Worm (Caenorhabditis elegans) whole organism, L3 larva: ENCODE results near the gene C47E8.3.

ENCODE experiments used
- R02D3.7 ChIP-seq: fragments of 150-350 bp; optimal IDR thresholded peaks from 2 replicates; lab custom pipeline; 2014; ENCODE audit warnings: missing biosample characterization, missing genetic modification characterization
- ZK546.5 ChIP-seq: sonication (generic microtip); optimal IDR thresholded peaks from 2 replicates; lab custom pipeline; 2017; ENCODE audit warnings: missing biosample characterization, missing genetic modification characterization
- ama-1 ChIP-seq: fragments of 150-350 bp; optimal IDR thresholded peaks from 2 replicates; lab custom pipeline; 2018
- ceh-16 ChIP-seq: sonication (generic microtip); optimal IDR thresholded peaks from 2 replicates; lab custom pipeline; 2017; ENCODE audit warnings: missing biosample characterization, missing genetic modification characterization
- ceh-28 ChIP-seq: fragments of 150-350 bp; optimal IDR thresholded peaks from 2 replicates; lab custom pipeline; 2014; ENCODE audit warnings: missing biosample characterization, missing genetic modification reagents, missing genetic modification characterization
- ceh-82 ChIP-seq: fragments of 150-350 bp; optimal IDR thresholded peaks from 2 replicates; lab custom pipeline; 2014; ENCODE audit warnings: missing biosample characterization, missing genetic modification characterization
- ceh-9 ChIP-seq: sonication (generic microtip); optimal IDR thresholded peaks from 2 replicates; lab custom pipeline; 2018; ENCODE audit warnings: missing biosample characterization, missing genetic modification characterization
- daf-12 ChIP-seq: fragments of 150-350 bp; optimal IDR thresholded peaks from 2 replicates; lab custom pipeline; 2014; ENCODE audit warnings: missing biosample characterization, missing genetic modification reagents, missing genetic modification characterization
- egl-27 ChIP-seq: sonication (generic microtip); optimal IDR thresholded peaks from 4 replicates; lab custom pipeline; 2017; ENCODE audit warnings: missing biosample characterization, missing genetic modification reagents, missing genetic modification characterization
- egl-5 ChIP-seq: fragments of 150-350 bp; optimal IDR thresholded peaks from 2 replicates; lab custom pipeline; 2017; ENCODE audit warnings: missing biosample characterization, missing genetic modification reagents, missing genetic modification characterization, inconsistent platforms
- elt-1 ChIP-seq: fragments of 150-350 bp; optimal IDR thresholded peaks from 2 replicates; lab custom pipeline; 2014; ENCODE audit warnings: missing biosample characterization, missing genetic modification characterization
- elt-2 ChIP-seq: sonication (generic microtip); optimal IDR thresholded peaks from 2 replicates; lab custom pipeline; 2016; ENCODE audit warnings: missing genetic modification reagents, mild to moderate bottlenecking, missing genetic modification characterization, missing compliant biosample characterization
- elt-3 ChIP-seq, 3 experiments: fragments of 150-350 bp in 1 of 3; sonication (generic microtip) in 2 of 3; optimal IDR thresholded peaks; 2 replicates in 2 of 3; 4 replicates in 1 of 3; lab custom pipeline; 2014 to 2017; ENCODE audit warnings: missing biosample characterization in 3 of 3, missing genetic modification characterization in 3 of 3
- eor-1 ChIP-seq, 2 experiments: fragments of 150-350 bp; optimal IDR thresholded peaks; 2 replicates each; lab custom pipeline; 2014 to 2018; ENCODE audit warnings: missing biosample characterization in 2 of 2, missing genetic modification characterization in 2 of 2
- fkh-10 ChIP-seq: sonication (generic microtip); optimal IDR thresholded peaks from 2 replicates; lab custom pipeline; 2017; ENCODE audit warnings: missing biosample characterization, missing genetic modification reagents, missing genetic modification characterization
- fkh-2 ChIP-seq: fragments of 150-350 bp; optimal IDR thresholded peaks from 2 replicates; lab custom pipeline; 2014; ENCODE audit warnings: missing biosample characterization, missing genetic modification reagents, missing genetic modification characterization
- fos-1 ChIP-seq: fragments of 150-350 bp; optimal IDR thresholded peaks from 2 replicates; lab custom pipeline; 2014; ENCODE audit warnings: missing biosample characterization, missing genetic modification characterization
- hmg-11 ChIP-seq: sonication (generic microtip); optimal IDR thresholded peaks from 2 replicates; lab custom pipeline; 2016; ENCODE audit warnings: missing genetic modification characterization, missing compliant biosample characterization
- jun-1 ChIP-seq: fragments of 150-350 bp; optimal IDR thresholded peaks from 2 replicates; lab custom pipeline; 2014; ENCODE audit warnings: missing biosample characterization, missing genetic modification reagents, missing genetic modification characterization
- lin-15B ChIP-seq: fragments of 150-350 bp; optimal IDR thresholded peaks from 2 replicates; lab custom pipeline; 2014; ENCODE audit warnings: missing biosample characterization, missing genetic modification characterization
- lin-39 ChIP-seq: fragments of 150-350 bp; optimal IDR thresholded peaks from 2 replicates; lab custom pipeline; 2018; ENCODE audit warnings: missing biosample characterization, missing genetic modification reagents, missing genetic modification characterization
- lsy-12 ChIP-seq: sonication (generic microtip); optimal IDR thresholded peaks from 2 replicates; lab custom pipeline; 2016; ENCODE audit warnings: mild to moderate bottlenecking, missing genetic modification characterization, missing compliant biosample characterization
- mdl-1 ChIP-seq: fragments of 150-350 bp; optimal IDR thresholded peaks from 2 replicates; lab custom pipeline; 2014; ENCODE audit warnings: missing biosample characterization, missing genetic modification characterization
- mml-1 ChIP-seq: fragments of 150-350 bp; sonication (generic microtip); optimal IDR thresholded peaks from 3 replicates; lab custom pipeline; 2014; ENCODE audit warnings: missing biosample characterization, missing genetic modification characterization
- nfya-1 ChIP-seq: sonication (generic microtip); optimal IDR thresholded peaks from 2 replicates; lab custom pipeline; 2017; ENCODE audit warnings: missing genetic modification characterization, mild to moderate bottlenecking, missing compliant biosample characterization, antibody characterized with exemption, moderate library complexity; ENCODE audit not compliant: insufficient read depth
- nhr-11 ChIP-seq: fragments of 150-350 bp; optimal IDR thresholded peaks from 2 replicates; lab custom pipeline; 2014; ENCODE audit warnings: missing biosample characterization, missing genetic modification characterization
- nhr-12 ChIP-seq: fragments of 150-350 bp; optimal IDR thresholded peaks from 2 replicates; lab custom pipeline; 2014; ENCODE audit warnings: missing biosample characterization, missing genetic modification characterization
- nhr-23 ChIP-seq: fragments of 150-350 bp; optimal IDR thresholded peaks from 2 replicates; lab custom pipeline; 2014; ENCODE audit warnings: missing biosample characterization, missing genetic modification reagents, missing genetic modification characterization
- nhr-237 ChIP-seq: fragments of 150-350 bp; optimal IDR thresholded peaks from 2 replicates; lab custom pipeline; 2014; ENCODE audit warnings: missing biosample characterization, missing genetic modification characterization
- nhr-25 ChIP-seq: sonication (generic microtip); optimal IDR thresholded peaks from 2 replicates; lab custom pipeline; 2017; ENCODE audit warnings: missing biosample characterization, missing genetic modification characterization
- nhr-28 ChIP-seq: fragments of 150-350 bp; optimal IDR thresholded peaks from 2 replicates; lab custom pipeline; 2014; ENCODE audit warnings: missing biosample characterization, missing genetic modification characterization
- nhr-43 ChIP-seq: sonication (generic microtip); optimal IDR thresholded peaks from 2 replicates; lab custom pipeline; 2016; ENCODE audit warnings: mild to moderate bottlenecking, missing genetic modification characterization, missing compliant biosample characterization; ENCODE audit not compliant: poor library complexity, severe bottlenecking
- nhr-67 ChIP-seq: fragments of 150-350 bp; optimal IDR thresholded peaks from 2 replicates; lab custom pipeline; 2014; ENCODE audit warnings: missing biosample characterization, missing genetic modification characterization
- nhr-76 ChIP-seq: fragments of 150-350 bp; sonication (generic microtip); optimal IDR thresholded peaks from 5 replicates; lab custom pipeline; 2014; ENCODE audit warnings: missing biosample characterization, missing genetic modification characterization
- nhr-77 ChIP-seq: fragments of 150-350 bp; optimal IDR thresholded peaks from 2 replicates; lab custom pipeline; 2014; ENCODE audit warnings: missing biosample characterization, missing genetic modification characterization
- pha-4 ChIP-seq: fragments of 150-350 bp; optimal IDR thresholded peaks from 2 replicates; lab custom pipeline; 2014; ENCODE audit warnings: missing biosample characterization, missing genetic modification reagents, missing genetic modification characterization
- pqm-1 ChIP-seq: fragments of 150-350 bp; optimal IDR thresholded peaks from 2 replicates; lab custom pipeline; 2017; ENCODE audit warnings: missing biosample characterization, missing genetic modification characterization, inconsistent platforms
- sea-2 ChIP-seq: fragments of 150-350 bp; sonication (generic microtip); optimal IDR thresholded peaks from 4 replicates; lab custom pipeline; 2014; ENCODE audit warnings: missing biosample characterization, missing genetic modification reagents, missing genetic modification characterization
- skn-1 ChIP-seq: fragments of 150-350 bp; optimal IDR thresholded peaks from 2 replicates; lab custom pipeline; 2014; ENCODE audit warnings: missing biosample characterization, missing genetic modification characterization
- snpc-4 ChIP-seq: fragments of 150-350 bp; optimal IDR thresholded peaks from 2 replicates; lab custom pipeline; 2014; ENCODE audit warnings: missing biosample characterization, missing genetic modification characterization
- tbx-2 ChIP-seq: sonication (generic microtip); optimal IDR thresholded peaks from 2 replicates; lab custom pipeline; 2016; ENCODE audit warnings: mild to moderate bottlenecking, missing genetic modification characterization, missing compliant biosample characterization
- unc-39 ChIP-seq: sonication (generic microtip); optimal IDR thresholded peaks from 4 replicates; lab custom pipeline; 2017; ENCODE audit warnings: missing biosample characterization, missing genetic modification characterization
- unc-62 ChIP-seq: fragments of 150-350 bp; sonication (generic microtip); optimal IDR thresholded peaks from 4 replicates; lab custom pipeline; 2014; ENCODE audit warnings: missing biosample characterization, missing genetic modification reagents, missing genetic modification characterization
- zag-1 ChIP-seq: fragments of 150-350 bp; optimal IDR thresholded peaks from 2 replicates; lab custom pipeline; 2014; ENCODE audit warnings: missing biosample characterization, missing genetic modification characterization
- ztf-11 ChIP-seq: fragments of 150-350 bp; optimal IDR thresholded peaks from 2 replicates; lab custom pipeline; 2014; ENCODE audit warnings: missing biosample characterization, missing genetic modification characterization
- ztf-4 ChIP-seq: fragments of 150-350 bp; optimal IDR thresholded peaks from 2 replicates; lab custom pipeline; 2014; ENCODE audit warnings: missing biosample characterization, missing genetic modification characterization

C47E8.3 gene

DNA sequence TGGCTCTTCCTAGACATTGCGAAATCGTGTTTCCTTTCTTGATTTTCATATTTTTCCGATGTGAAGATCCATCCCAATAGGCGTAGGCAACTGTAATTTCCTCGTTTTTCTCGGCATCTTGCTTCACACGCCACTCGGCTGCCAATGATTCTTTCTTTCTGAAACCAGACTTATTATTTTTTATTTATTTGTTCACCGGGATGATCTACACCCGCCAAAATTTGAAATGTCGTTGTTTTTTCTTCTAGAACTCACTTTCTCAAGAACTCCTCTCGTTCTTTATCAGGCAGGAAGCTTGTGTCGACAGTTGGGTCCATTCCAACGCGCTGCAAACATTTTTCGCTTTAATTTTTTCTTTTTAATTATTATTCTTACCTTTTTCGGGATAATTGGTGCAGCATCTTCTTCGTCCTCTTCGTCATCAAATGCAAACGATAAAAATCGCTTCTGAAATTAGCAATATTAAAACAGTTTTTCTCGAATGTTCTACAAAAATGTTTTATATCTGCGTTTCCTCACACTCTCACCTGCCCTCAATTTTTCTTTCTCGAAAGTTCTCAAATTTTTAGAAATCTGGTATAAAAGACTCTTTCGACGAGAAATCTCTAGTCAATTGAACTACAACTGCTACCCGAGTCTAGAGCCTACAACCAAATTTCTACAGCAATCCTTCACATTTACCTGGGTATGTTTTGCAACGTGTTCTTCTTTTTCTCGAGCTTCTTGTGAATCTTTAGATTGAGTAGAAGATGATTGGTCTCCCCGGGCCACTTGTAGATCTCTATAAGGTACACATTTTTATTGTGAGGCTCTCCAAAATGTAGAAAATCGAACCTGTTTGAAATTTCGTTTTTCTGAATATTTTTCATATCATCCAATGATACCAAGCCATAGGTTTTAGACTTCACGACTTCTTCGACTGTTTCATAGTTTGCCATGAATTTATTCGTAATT, 4.5 kb downstream of the C47E8.3 start, which contains the start of gene hsp-90:
hsp-90 (plus strand) TSS at position 560 of the 954 bp plus-strand sequence.
- TF ChIP-seq mdl-1: no peak
- no peak for TF ChIP-seq egl-5 (tag; lab: Kevin White, UChicago)
- no peak for TF ChIP-seq elt-1
- no peak for TF ChIP-seq fos-1
- TF ChIP-seq pqm-1 (tag; lab: Kevin White, UChicago): no peak
- peak; percentile 23 for TF ChIP-seq nhr-25 (tag; lab: Kevin White, UChicago)
- TF ChIP-seq jun-1 (tag; lab: Kevin White, UChicago): no peak
- TF ChIP-seq elt-2 (tag; lab: Kevin White, UChicago): peak; percentile 6
- no peak for TF ChIP-seq skn-1 (tag; lab: Kevin White, UChicago)
- no peak for TF ChIP-seq ZK546.5
- TF ChIP-seq ama-1 (lab: Kevin White, UChicago): peak; percentile 47
- no peak for TF ChIP-seq nhr-43 (tag; lab: Kevin White, UChicago)
- no peak for TF ChIP-seq ceh-28 (tag; lab: Kevin White, UChicago)
- no peak for TF ChIP-seq nhr-77 (tag; lab: Kevin White, UChicago)
- no peak for TF ChIP-seq eor-1 (tag; optimal IDR thresholded peaks at IDR 0.05; lab: Kevin White, UChicago)
- TF ChIP-seq nhr-23 (tag; lab: Kevin White, UChicago): peak; percentile 9
- no peak for TF ChIP-seq ztf-4

- TF ChIP-seq skn-1 (tag; lab: Kevin White, UChicago): peak; percentile 84
- TF ChIP-seq lin-39 (tag; lab: Kevin White, UChicago): peak; percentile 93
- peak; percentile 30 for TF ChIP-seq nhr-237 (tag; lab: Kevin White, UChicago)
- TF ChIP-seq egl-5 (tag; lab: Kevin White, UChicago): peak; percentile 94
- TF ChIP-seq sea-2 (GFP tag; lab: Kevin White, UChicago): no peak
- peak; percentile 98 for TF ChIP-seq nhr-43 (tag; lab: Kevin White, UChicago)
- TF ChIP-seq nhr-12 (tag; lab: Kevin White, UChicago): no peak
- no peak for TF ChIP-seq mdl-1
- no peak for TF ChIP-seq mml-1
- peak; percentile 98 for TF ChIP-seq nhr-25 (tag; lab: Kevin White, UChicago)
- TF ChIP-seq elt-1: peak; percentile 80
- TF ChIP-seq elt-2 (tag; lab: Kevin White, UChicago): peak; percentile 79
- TF ChIP-seq nhr-77 (tag; lab: Kevin White, UChicago): peak; percentile 89
- TF ChIP-seq nhr-11 (tag; lab: Kevin White, UChicago): peak; percentile 93
- TF ChIP-seq snpc-4 (tag; lab: Kevin White, UChicago): peak; percentile 90
- TF ChIP-seq ztf-4: peak; percentile 93
- TF ChIP-seq lsy-12 (tag; lab: Kevin White, UChicago): peak; percentile 99
- TF ChIP-seq unc-39 (tag; lab: Kevin White, UChicago): no peak
- TF ChIP-seq nhr-76 (tag; lab: Kevin White, UChicago): peak; percentile 66
- TF ChIP-seq ama-1 (lab: Kevin White, UChicago): peak; percentile 91
- TF ChIP-seq ceh-9 (tag; lab: Kevin White, UChicago): no peak
- TF ChIP-seq zag-1 (tag; lab: Kevin White, UChicago): peak; percentile 66
- peak; percentile 86 for TF ChIP-seq pqm-1 (tag; lab: Kevin White, UChicago)
- peak; percentile 100 for TF ChIP-seq lin-15B (tag; lab: Kevin White, UChicago)
- TF ChIP-seq egl-27: peak; percentile 84
- peak; percentile 83 for TF ChIP-seq hmg-11 (tag; lab: Kevin White, UChicago)
- peak; percentile 39 for TF ChIP-seq ZK546.5
- peak; percentile 57 for TF ChIP-seq daf-12
- no peak for TF ChIP-seq ztf-11 (tag; lab: Kevin White, UChicago)
- no peak for TF ChIP-seq ceh-16
- peak; percentile 67 for TF ChIP-seq fos-1
- peak; percentile 89 for TF ChIP-seq R02D3.7
- TF ChIP-seq pha-4 (tag; lab: Kevin White, UChicago): peak; percentile 98
- peak; percentile 98 for TF ChIP-seq jun-1 (tag; lab: Kevin White, UChicago)
- peak; percentile 95 for TF ChIP-seq tbx-2 (tag; lab: Kevin White, UChicago)
- peak; percentile 98 for TF ChIP-seq nhr-23 (tag; lab: Kevin White, UChicago)
- peak; percentile 100 for TF ChIP-seq nfya-1 (tag; lab: Kevin White, UChicago)
- TF ChIP-seq unc-62 (GFP tag; lab: Kevin White, UChicago): peak; percentile 87
- peak; percentile 61 for TF ChIP-seq nhr-28 (tag; lab: Kevin White, UChicago)
- TF ChIP-seq fkh-10 (GFP tag; lab: Kevin White, UChicago): peak; percentile 98
- peak in 1 of 3 experiments; percentile 52 for TF ChIP-seq elt-3 (tag; optimal IDR thresholded peaks at IDR 0.05; lab: Kevin White, UChicago)
- TF ChIP-seq ceh-82 (tag; lab: Kevin White, UChicago): peak; percentile 72
- no peak for TF ChIP-seq fkh-2
- peak in 1 of 2 experiments; percentile 82 for TF ChIP-seq eor-1 (tag; optimal IDR thresholded peaks at IDR 0.05; lab: Kevin White, UChicago)
- TF ChIP-seq nhr-67 (tag; lab: Kevin White, UChicago): peak; percentile 19
- peak; percentile 93 for TF ChIP-seq ceh-28 (tag; lab: Kevin White, UChicago)
These were observed 5.4 kb downstream of the C47E8.3 start, which contains the start of gene C47E8.4 for ce11 chrV:14685435-14686058. Gene C47E8.4 (minus strand): TSS chrV:14685485.
